Fruit fly (Drosophila melanogaster) whole organism, embryonic: ENCODE measurements around the gene CG33654.

Source experiments
- Atf-2 ChIP-seq: fragments of 200-800 bp; sonication (Bioruptor generic); optimal IDR thresholded peaks from 2 replicates; lab custom pipeline; 2016; ENCODE audit warnings: missing biosample characterization, missing genetic modification characterization
- Atf6 ChIP-seq: fragments of 200-800 bp; sonication (Bioruptor generic); IDR thresholded peaks from 2 replicates; pipeline ENCODE4 v1.3.6; 2022; ENCODE audit warnings: missing biosample characterization, missing genetic modification characterization
- CG1024 ChIP-seq: fragments of 200-800 bp; sonication (Bioruptor generic); IDR thresholded peaks from 2 replicates; pipeline ENCODE4 v1.3.6; 2022; ENCODE audit warnings: missing biosample characterization, missing genetic modification characterization
- CG10462 ChIP-seq: fragments of 200-800 bp; sonication (Bioruptor generic); optimal IDR thresholded peaks from 2 replicates; lab custom pipeline; 2016; ENCODE audit warnings: missing biosample characterization, missing genetic modification characterization
- CG11696 ChIP-seq: fragments of 200-800 bp; sonication (Bioruptor generic); IDR thresholded peaks from 2 replicates; pipeline ENCODE4 v1.3.6; 2022; ENCODE audit warnings: missing biosample characterization, missing genetic modification characterization
- CG12104 ChIP-seq: fragments of 200-800 bp; sonication (Bioruptor generic); optimal IDR thresholded peaks from 3 replicates; lab custom pipeline; 2016; ENCODE audit warnings: missing biosample characterization, missing genetic modification characterization
- CG1233 ChIP-seq: fragments of 200-800 bp; sonication (Bioruptor generic); optimal IDR thresholded peaks from 4 replicates; lab custom pipeline; 2018; ENCODE audit warnings: missing biosample characterization, mild to moderate bottlenecking, missing genetic modification characterization
- CG12391 ChIP-seq: fragments of 200-800 bp; sonication (Bioruptor generic); optimal IDR thresholded peaks from 3 replicates; lab custom pipeline; 2018; ENCODE audit warnings: missing biosample characterization, mild to moderate bottlenecking, missing genetic modification characterization, moderate library complexity
- CG16863 ChIP-seq: fragments of 200-800 bp; sonication (Bioruptor generic); optimal IDR thresholded peaks from 3 replicates; lab custom pipeline; 2016; ENCODE audit warnings: missing biosample characterization, missing genetic modification characterization
- CG17359 ChIP-seq: fragments of 200-800 bp; sonication (Bioruptor generic); optimal IDR thresholded peaks from 3 replicates; lab custom pipeline; 2018; ENCODE audit warnings: missing biosample characterization, mild to moderate bottlenecking, missing genetic modification characterization, moderate library complexity
- CG17912 ChIP-seq: fragments of 200-800 bp; sonication (Bioruptor generic); optimal IDR thresholded peaks from 2 replicates; lab custom pipeline; 2018; ENCODE audit warnings: missing biosample characterization, mild to moderate bottlenecking, missing genetic modification characterization
- CG18599 ChIP-seq: fragments of 200-800 bp; sonication (Bioruptor generic); optimal IDR thresholded peaks from 3 replicates; lab custom pipeline; 2017; ENCODE audit warnings: missing biosample characterization, missing genetic modification characterization, mild to moderate bottlenecking, moderate library complexity, missing genetic modification reagents
- CG2678 ChIP-seq: fragments of 200-800 bp; sonication (Bioruptor generic); optimal IDR thresholded peaks from 3 replicates; lab custom pipeline; 2019; ENCODE audit warnings: missing biosample characterization, mild to moderate bottlenecking, missing genetic modification characterization, moderate library complexity
- CG31388 ChIP-seq: fragments of 200-800 bp; sonication (Bioruptor generic); optimal IDR thresholded peaks from 2 replicates; lab custom pipeline; 2016; ENCODE audit warnings: missing biosample characterization, missing genetic modification characterization
- CG4282 ChIP-seq: fragments of 200-800 bp; sonication (Bioruptor generic); optimal IDR thresholded peaks from 2 replicates; lab custom pipeline; 2016; ENCODE audit warnings: missing biosample characterization, missing genetic modification characterization
- CG4617 ChIP-seq: fragments of 200-800 bp; sonication (Bioruptor generic); optimal IDR thresholded peaks from 3 replicates; lab custom pipeline; 2016; ENCODE audit warnings: missing biosample characterization, missing genetic modification characterization, borderline replicate concordance
- CG4707 ChIP-seq: fragments of 200-800 bp; sonication (Bioruptor generic); optimal IDR thresholded peaks from 2 replicates; lab custom pipeline; 2018; ENCODE audit warnings: missing biosample characterization, mild to moderate bottlenecking, missing genetic modification characterization, moderate library complexity
- CG5180 ChIP-seq: fragments of 200-800 bp; sonication (Bioruptor generic); optimal IDR thresholded peaks from 3 replicates; lab custom pipeline; 2017; ENCODE audit warnings: missing biosample characterization, missing genetic modification characterization, mild to moderate bottlenecking, moderate library complexity, missing genetic modification reagents
- CG6254 ChIP-seq: fragments of 200-800 bp; sonication (Bioruptor generic); optimal IDR thresholded peaks from 3 replicates; lab custom pipeline; 2017; ENCODE audit warnings: mild to moderate bottlenecking, missing biosample characterization, missing genetic modification reagents, missing genetic modification characterization
- CG6765 ChIP-seq: fragments of 200-800 bp; sonication (Bioruptor generic); optimal IDR thresholded peaks from 3 replicates; lab custom pipeline; 2017; ENCODE audit warnings: missing biosample characterization, mild to moderate bottlenecking, missing genetic modification characterization
- CG8765 ChIP-seq: fragments of 200-800 bp; sonication (Bioruptor generic); IDR thresholded peaks from 2 replicates; pipeline ENCODE4 v1.3.6; 2022; ENCODE audit warnings: missing biosample characterization, missing genetic modification characterization
- CG8944 ChIP-seq: fragments of 200-800 bp; sonication (Bioruptor generic); optimal IDR thresholded peaks from 3 replicates; lab custom pipeline; 2016; ENCODE audit warnings: missing biosample characterization, missing genetic modification characterization
- CTCF ChIP-seq: fragments of 200-800 bp; sonication (Bioruptor generic); optimal IDR thresholded peaks from 2 replicates; lab custom pipeline; 2017; ENCODE audit warnings: missing biosample characterization, mild to moderate bottlenecking, missing genetic modification characterization, moderate library complexity
- D19A ChIP-seq: fragments of 200-800 bp; optimal IDR thresholded peaks from 3 replicates; lab custom pipeline; 2019; ENCODE audit warnings: missing biosample characterization, mild to moderate bottlenecking, missing genetic modification characterization, moderate library complexity
- Dek ChIP-seq: fragments of 200-800 bp; sonication (Bioruptor generic); optimal IDR thresholded peaks from 3 replicates; lab custom pipeline; 2019; ENCODE audit warnings: missing biosample characterization, mild to moderate bottlenecking, missing genetic modification characterization, moderate library complexity
- Hmx ChIP-seq: fragments of 200-800 bp; sonication (Bioruptor generic); optimal IDR thresholded peaks from 2 replicates; lab custom pipeline; 2016; ENCODE audit warnings: missing biosample characterization, missing genetic modification characterization
- Oaz ChIP-seq: fragments of 200-800 bp; sonication (Bioruptor generic); IDR thresholded peaks from 2 replicates; pipeline ENCODE4 v1.3.6; 2022; ENCODE audit warnings: missing biosample characterization, missing genetic modification characterization
- Oli ChIP-seq: fragments of 200-800 bp; sonication (Bioruptor generic); optimal IDR thresholded peaks from 2 replicates; lab custom pipeline; 2018; ENCODE audit warnings: missing biosample characterization, mild to moderate bottlenecking, missing genetic modification characterization, moderate library complexity
- PHDP ChIP-seq: fragments of 200-800 bp; sonication (Bioruptor generic); optimal IDR thresholded peaks from 3 replicates; lab custom pipeline; 2018; ENCODE audit warnings: missing biosample characterization, mild to moderate bottlenecking, missing genetic modification characterization, moderate library complexity
- Ssrp ChIP-seq: fragments of 200-800 bp; sonication (Bioruptor generic); optimal IDR thresholded peaks from 2 replicates; lab custom pipeline; 2018; ENCODE audit warnings: missing biosample characterization, mild to moderate bottlenecking, missing genetic modification characterization, moderate library complexity
- YL-1 ChIP-seq: fragments of 200-800 bp; sonication (Bioruptor generic); optimal IDR thresholded peaks from 3 replicates; lab custom pipeline; 2017; ENCODE audit warnings: missing biosample characterization, mild to moderate bottlenecking, missing genetic modification characterization
- aop ChIP-seq: fragments of 200-800 bp; sonication (Bioruptor generic); IDR thresholded peaks from 2 replicates; pipeline ENCODE4 v1.3.6; 2022; ENCODE audit warnings: missing biosample characterization, missing genetic modification characterization
- br ChIP-seq: fragments of >200 bp; optimal IDR thresholded peaks from 2 replicates; lab custom pipeline; 2017
- caup ChIP-seq: fragments of 200-800 bp; sonication (Bioruptor generic); optimal IDR thresholded peaks from 3 replicates; lab custom pipeline; 2017; ENCODE audit warnings: missing biosample characterization, mild to moderate bottlenecking, missing genetic modification characterization, moderate library complexity; ENCODE audit not compliant: severe bottlenecking
- chm ChIP-seq: fragments of 200-800 bp; sonication (Bioruptor generic); IDR thresholded peaks from 2 replicates; pipeline ENCODE4 v1.3.6; 2022; ENCODE audit warnings: missing biosample characterization, missing genetic modification characterization
- croc ChIP-seq: fragments of 200-800 bp; sonication (Bioruptor generic); conservative IDR thresholded peaks from 3 replicates; pipeline ENCODE4 v1.3.6; 2022; ENCODE audit warnings: missing biosample characterization, missing genetic modification characterization
- da ChIP-seq: fragments of 200-800 bp; sonication (Bioruptor generic); optimal IDR thresholded peaks from 2 replicates; lab custom pipeline; 2016; ENCODE audit warnings: missing biosample characterization, missing genetic modification characterization
- fd102C ChIP-seq: fragments of 200-800 bp; sonication (Bioruptor generic); optimal IDR thresholded peaks from 2 replicates; lab custom pipeline; 2018; ENCODE audit warnings: missing biosample characterization, mild to moderate bottlenecking, missing genetic modification characterization, moderate library complexity
- gce ChIP-seq: fragments of 200-800 bp; sonication (Bioruptor generic); IDR thresholded peaks from 3 replicates; pipeline ENCODE4 v1.3.6; 2022; ENCODE audit warnings: missing biosample characterization, missing genetic modification characterization
- gcm ChIP-seq: fragments of 200-800 bp; sonication (Bioruptor generic); optimal IDR thresholded peaks from 2 replicates; lab custom pipeline; 2019; ENCODE audit warnings: missing biosample characterization, mild to moderate bottlenecking, missing genetic modification characterization, moderate library complexity
- kah ChIP-seq: fragments of 200-800 bp; sonication (Bioruptor generic); optimal IDR thresholded peaks from 2 replicates; lab custom pipeline; 2018; ENCODE audit warnings: missing biosample characterization, mild to moderate bottlenecking, missing genetic modification characterization
- klu ChIP-seq: fragments of 200-800 bp; sonication (Bioruptor generic); IDR thresholded peaks from 2 replicates; pipeline ENCODE4 v1.3.6; 2022; ENCODE audit warnings: missing biosample characterization, missing genetic modification characterization
- maf-S ChIP-seq: fragments of 200-800 bp; sonication (Bioruptor generic); optimal IDR thresholded peaks from 2 replicates; lab custom pipeline; 2016; ENCODE audit warnings: missing biosample characterization, missing genetic modification characterization
- mam ChIP-seq: fragments of 200-800 bp; sonication (Bioruptor generic); optimal IDR thresholded peaks from 3 replicates; lab custom pipeline; 2016; ENCODE audit warnings: missing biosample characterization, missing genetic modification characterization
- nerfin-2 ChIP-seq: fragments of 200-800 bp; sonication (Bioruptor generic); IDR thresholded peaks from 2 replicates; pipeline ENCODE4 v1.3.6; 2022; ENCODE audit warnings: missing biosample characterization, missing genetic modification characterization; ENCODE audit not compliant: partially characterized antibody
- peb ChIP-seq: fragments of 200-800 bp; sonication (Bioruptor generic); IDR thresholded peaks from 2 replicates; pipeline ENCODE4 v1.3.6; 2022; ENCODE audit warnings: missing biosample characterization, missing genetic modification characterization
- pita ChIP-seq: fragments of 200-800 bp; sonication (Bioruptor generic); optimal IDR thresholded peaks from 2 replicates; lab custom pipeline; 2017; ENCODE audit warnings: missing biosample characterization, mild to moderate bottlenecking, missing genetic modification characterization
- sna ChIP-seq: fragments of 200-800 bp; sonication (Bioruptor generic); IDR thresholded peaks from 2 replicates; pipeline ENCODE4 v1.3.6; 2022; ENCODE audit warnings: missing biosample characterization, missing genetic modification characterization; ENCODE audit not compliant: partially characterized antibody
- vvl ChIP-seq: fragments of 200-800 bp; sonication (Bioruptor generic); IDR thresholded peaks from 2 replicates; pipeline ENCODE4 v1.3.6; 2022; ENCODE audit warnings: missing biosample characterization, missing genetic modification characterization
- wek ChIP-seq: fragments of 200-800 bp; sonication (Bioruptor generic); optimal IDR thresholded peaks from 3 replicates; lab custom pipeline; 2018; ENCODE audit warnings: missing biosample characterization, mild to moderate bottlenecking, missing genetic modification characterization, moderate library complexity

CG33654 gene

DNA sequence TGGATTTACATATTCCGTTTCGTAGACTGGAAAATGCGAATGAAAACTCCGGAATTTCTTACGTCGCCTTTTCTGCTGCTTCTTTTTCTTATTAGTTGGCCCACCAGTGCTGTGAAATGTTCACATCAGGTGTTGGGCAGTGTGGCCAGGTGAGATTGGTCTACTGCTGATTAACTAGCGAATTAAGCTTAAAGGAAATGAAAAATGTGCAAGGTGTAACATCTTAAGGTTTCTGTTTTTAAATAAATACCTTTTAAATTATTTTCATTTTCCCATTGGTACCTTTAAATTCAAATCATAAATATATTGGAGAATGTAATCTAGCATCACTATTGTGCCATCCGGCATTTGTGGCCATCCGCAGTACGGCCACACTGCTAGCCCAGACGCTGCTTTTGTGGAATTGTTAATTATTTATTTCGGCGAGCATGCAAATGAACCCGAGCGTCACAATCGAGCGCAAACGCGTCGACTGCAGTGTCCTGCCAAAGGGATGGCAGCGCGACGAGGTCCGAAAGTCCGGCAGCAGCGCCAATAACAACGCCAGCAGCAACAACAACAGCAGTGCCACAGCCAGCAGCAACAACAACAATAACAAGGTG is 23.5 kb downstream of the CG33654 start, which contains the start of the genes AP-1mu and MBD-like (continued):
- TF ChIP-seq Ssrp: peak; percentile 54
- no peak for TF ChIP-seq CG4282 (GFP tag; lab: Kevin White, UChicago)
- TF ChIP-seq CG4707: no peak
- TF ChIP-seq fd102C (GFP tag; lab: Kevin White, UChicago): no peak
- TF ChIP-seq Oaz (GFP tag; lab: Robert Waterston, UW): no peak
- TF ChIP-seq CG11696 (GFP tag; lab: Robert Waterston, UW): no peak
- TF ChIP-seq sna (GFP tag; lab: Robert Waterston, UW): 0 out of 2 replicates have a peak, but pooled peaks have one; percentile 38
- no peak for TF ChIP-seq pita (GFP tag; lab: Kevin White, UChicago)
- peak; percentile 50 for TF ChIP-seq Dek
- peak; percentile 33 for TF ChIP-seq CG17912 (GFP tag; lab: Kevin White, UChicago)
- TF ChIP-seq mam (GFP tag; lab: Kevin White, UChicago): peak; percentile 70
- no peak for TF ChIP-seq nerfin-2 (GFP tag; lab: Robert Waterston, UW)
- no peak for TF ChIP-seq D19A (tag; lab: Kevin White, UChicago)
- peak; percentile 75 for TF ChIP-seq vvl (GFP tag; lab: Robert Waterston, UW)
- peak; percentile 16 for TF ChIP-seq da (GFP tag; lab: Kevin White, UChicago)
- peak; percentile 38 for TF ChIP-seq gcm (GFP tag; lab: Kevin White, UChicago)
- TF ChIP-seq kah (GFP tag; lab: Kevin White, UChicago): no peak
- peak; percentile 36 for TF ChIP-seq CG17359 (tag; lab: Kevin White, UChicago)
- 0 out of 2 replicates have a peak, but pooled peaks have one; percentile 41 for TF ChIP-seq peb
- peak; percentile 55 for TF ChIP-seq PHDP (tag; lab: Kevin White, UChicago)
- peak; percentile 63 for TF ChIP-seq maf-S (GFP tag; lab: Kevin White, UChicago)
- TF ChIP-seq croc (GFP tag; lab: Robert Waterston, UW): peak; percentile 25; the same call in 1 of the 3 replicates
- TF ChIP-seq aop: no peak
- peak; percentile 33 for TF ChIP-seq CG6765
- TF ChIP-seq Atf6 (GFP tag; lab: Robert Waterston, UW): peak; percentile 67
- TF ChIP-seq CG12104: peak; percentile 71
- TF ChIP-seq CG8944 (GFP tag; lab: Kevin White, UChicago): peak; percentile 63
- TF ChIP-seq gce (GFP tag; lab: Robert Waterston, UW): no peak
- TF ChIP-seq CG6254 (GFP tag; lab: Kevin White, UChicago): no peak
- peak; percentile 41 for TF ChIP-seq CG10462 (GFP tag; lab: Kevin White, UChicago)
- TF ChIP-seq YL-1 (GFP tag; lab: Kevin White, UChicago): peak; percentile 83
- peak; percentile 45 for TF ChIP-seq CG16863 (GFP tag; lab: Kevin White, UChicago)
- TF ChIP-seq chm: 0 out of 2 replicates have a peak, but pooled peaks have one; percentile 34
- peak; percentile 79 for TF ChIP-seq CG12391
- TF ChIP-seq CTCF (GFP tag; lab: Kevin White, UChicago): no peak
- TF ChIP-seq br (lab: Kevin White, UChicago): no peak
- no peak for TF ChIP-seq CG5180
- TF ChIP-seq wek (GFP tag; lab: Kevin White, UChicago): no peak
- TF ChIP-seq CG1024 (GFP tag; lab: Robert Waterston, UW): no peak
- TF ChIP-seq CG2678 (tag; lab: Kevin White, UChicago): peak; percentile 64
- TF ChIP-seq caup (GFP tag; lab: Kevin White, UChicago): peak; percentile 33
- peak; percentile 96 for TF ChIP-seq CG4617 (GFP tag; lab: Kevin White, UChicago)
- TF ChIP-seq Hmx (GFP tag; lab: Kevin White, UChicago): peak; percentile 27
- peak; percentile 41; the same call in 1 of the 2 replicates for TF ChIP-seq klu (GFP tag; lab: Robert Waterston, UW)
- TF ChIP-seq CG8765 (GFP tag; lab: Robert Waterston, UW): peak; percentile 43; the same call in 1 of the 2 replicates
- TF ChIP-seq Oli (tag; lab: Kevin White, UChicago): peak; percentile 42
- TF ChIP-seq CG31388 (GFP tag; lab: Kevin White, UChicago): peak; percentile 2
- TF ChIP-seq CG1233 (GFP tag; lab: Kevin White, UChicago): peak; percentile 51
- no peak for TF ChIP-seq CG18599 (GFP tag; lab: Kevin White, UChicago)
- peak; percentile 28 for TF ChIP-seq Atf-2
